Worm (Caenorhabditis elegans): ENCODE results near the gene maph-9.

- TF ChIP-seq lin-15B (tag; optimal IDR thresholded peaks at IDR 0.05) (no peak), skn-1 (tag; optimal IDR thresholded peaks at IDR 0.05) (no peak), aly-2 (tag; optimal IDR thresholded peaks at IDR 0.05) (no peak), tag-97 (GFP tag; IDR thresholded peaks at IDR 0.05) (no peak), ztf-11 (tag; optimal IDR thresholded peaks at IDR 0.05) (no peak), fos-1 (tag; optimal IDR thresholded peaks at IDR 0.05) (no peak), F49E8.2 (tag; optimal IDR thresholded peaks at IDR 0.05; ENCODE audit: borderline replicate concordance) (no peak), F10B5.3 (tag; optimal IDR thresholded peaks at IDR 0.05) (no peak), set-16 (GFP tag; IDR thresholded peaks at IDR 0.05) (no peak), unc-39 (tag; optimal IDR thresholded peaks at IDR 0.05) (no peak)
Measured at ce11 chrIV:7111354-7111753, 45.1 kb upstream of the maph-9 start, which contains the start of the genes ZC477.7 and ssq-3.
